Worm (Caenorhabditis elegans): ENCODE data around the gene oxy-4.
A peak's percentile ranks its signal among the peaks of the same experiment; 100 is the strongest.

DNA sequence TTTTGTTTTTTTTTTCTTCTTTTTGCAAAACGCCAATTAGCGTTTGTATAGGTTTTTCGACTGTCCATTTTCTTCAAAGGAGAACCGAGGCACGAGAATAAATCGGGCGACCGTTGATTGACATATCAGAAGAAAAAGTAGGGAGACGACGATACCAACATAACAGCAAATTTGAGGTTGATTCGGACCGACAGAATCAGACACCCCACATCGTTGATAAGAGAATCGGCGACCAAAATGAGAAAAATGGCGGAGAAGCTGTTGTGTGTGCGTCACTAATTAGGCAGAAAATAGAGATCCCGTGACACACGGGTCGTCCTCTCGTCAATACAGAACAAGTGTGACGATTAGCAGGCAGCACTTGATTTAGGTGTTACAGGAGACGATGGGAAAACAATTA lies 16.6 kb downstream of the oxy-4 start:
- TF ChIP-seq egl-27 (tag; optimal IDR thresholded peaks at IDR 0.05) (no peak), aly-2 (tag; optimal IDR thresholded peaks at IDR 0.05) (no peak), lsy-2 (tag; optimal IDR thresholded peaks at IDR 0.05) (no peak), elt-2 (tag; optimal IDR thresholded peaks at IDR 0.05) (no peak), unc-62 (GFP tag; optimal IDR thresholded peaks at IDR 0.05) (no peak), elt-3 (tag; optimal IDR thresholded peaks at IDR 0.05) (peak in 1 of 6 experiments; percentile 28), unc-86 (tag; optimal IDR thresholded peaks at IDR 0.05) (no peak), dpl-1 (GFP tag; optimal IDR thresholded peaks at IDR 0.05) (no peak), ama-1 (optimal IDR thresholded peaks at IDR 0.05) (no peak), nhr-85 (tag) (peak; percentile 85), ceh-82 (tag; optimal IDR thresholded peaks at IDR 0.05) (no peak), nhr-77 (tag; optimal IDR thresholded peaks at IDR 0.05) (no peak), tlp-1 (tag; optimal IDR thresholded peaks at IDR 0.05) (no peak), skn-1 (tag; optimal IDR thresholded peaks at IDR 0.05) (no peak)
